Fruit fly (Drosophila melanogaster) whole organism, pupa: ENCODE results near the gene Ir25a.

Experiments used
- CG10348 ChIP-seq: fragments of 200-800 bp; sonication (Bioruptor generic); IDR thresholded peaks from 2 replicates; pipeline ENCODE4 v1.3.6; 2022; ENCODE audit warnings: missing biosample characterization, missing genetic modification characterization
- CG12605 ChIP-seq: fragments of 200-800 bp; sonication (Bioruptor generic); IDR thresholded peaks from 2 replicates; pipeline ENCODE4 v1.3.6; 2022; ENCODE audit warnings: missing biosample characterization, missing genetic modification characterization
- CG13204 ChIP-seq: fragments of 200-800 bp; sonication (Bioruptor generic); optimal IDR thresholded peaks from 2 replicates; lab custom pipeline; 2018; ENCODE audit warnings: missing biosample characterization, mild to moderate bottlenecking, missing genetic modification characterization, moderate library complexity
- CG14655 ChIP-seq: fragments of 200-800 bp; sonication (Bioruptor generic); optimal IDR thresholded peaks from 3 replicates; lab custom pipeline; 2017; ENCODE audit warnings: mild to moderate bottlenecking, missing biosample characterization, missing genetic modification reagents, missing genetic modification characterization
- CG15710 ChIP-seq: fragments of 200-800 bp; sonication (Bioruptor generic); optimal IDR thresholded peaks from 2 replicates; lab custom pipeline; 2018; ENCODE audit warnings: missing biosample characterization, mild to moderate bottlenecking, missing genetic modification characterization, moderate library complexity
- CG17806 ChIP-seq: fragments of 200-800 bp; sonication (Bioruptor generic); optimal IDR thresholded peaks from 2 replicates; lab custom pipeline; 2018; ENCODE audit warnings: missing biosample characterization, mild to moderate bottlenecking, missing genetic modification characterization, moderate library complexity
- CG32121 ChIP-seq: fragments of 200-800 bp; sonication (Bioruptor generic); IDR thresholded peaks from 2 replicates; pipeline ENCODE4 v1.3.6; 2022; ENCODE audit warnings: missing biosample characterization, missing genetic modification characterization
- CG34367 ChIP-seq: fragments of 200-800 bp; sonication (Bioruptor generic); optimal IDR thresholded peaks from 2 replicates; lab custom pipeline; 2018; ENCODE audit warnings: missing biosample characterization, mild to moderate bottlenecking, missing genetic modification characterization
- CG4496 ChIP-seq: fragments of 200-800 bp; sonication (Bioruptor generic); IDR thresholded peaks from 3 replicates; pipeline ENCODE4 v1.3.6; 2022; ENCODE audit warnings: missing biosample characterization, missing genetic modification characterization
- CG8159 ChIP-seq: fragments of 200-800 bp; sonication (Bioruptor generic); optimal IDR thresholded peaks from 3 replicates; lab custom pipeline; 2018; ENCODE audit warnings: missing biosample characterization, mild to moderate bottlenecking, missing genetic modification characterization, moderate library complexity
- EcR ChIP-seq: fragments of 200-800 bp; sonication (Bioruptor generic); optimal IDR thresholded peaks from 3 replicates; lab custom pipeline; 2019; ENCODE audit warnings: missing biosample characterization, missing genetic modification characterization, mild to moderate bottlenecking, moderate library complexity, missing genetic modification reagents
- Ets98B ChIP-seq: fragments of 200-800 bp; sonication (Bioruptor generic); IDR thresholded peaks from 2 replicates; pipeline ENCODE4 v1.3.6; 2022; ENCODE audit warnings: missing biosample characterization, missing genetic modification characterization
- Pif1A ChIP-seq: fragments of 200-800 bp; sonication (Bioruptor generic); optimal IDR thresholded peaks from 3 replicates; lab custom pipeline; 2016; ENCODE audit warnings: missing biosample characterization, missing genetic modification characterization
- fd96Ca ChIP-seq: fragments of 200-800 bp; sonication (Bioruptor generic); IDR thresholded peaks from 3 replicates; pipeline ENCODE4 v1.3.6; 2022; ENCODE audit warnings: missing biosample characterization, missing genetic modification characterization

dm6 chr2L:4810044-4810609, 25.0 kb downstream of the Ir25a start:
- no peak for TF ChIP-seq CG13204
- TF ChIP-seq EcR (GFP tag; lab: Kevin White, UChicago): no peak
- no peak for TF ChIP-seq CG34367
- TF ChIP-seq fd96Ca: peak; percentile 43; the same call in 1 of the 3 replicates
- no peak for TF ChIP-seq CG8159 (tag; lab: Kevin White, UChicago)
- peak; percentile 10 for TF ChIP-seq CG17806 (tag; lab: Kevin White, UChicago)
- peak; percentile 64 for TF ChIP-seq Ets98B (GFP tag; lab: Robert Waterston, UW)
- no peak for TF ChIP-seq CG10348 (GFP tag; lab: Robert Waterston, UW)
- peak; percentile 32 for TF ChIP-seq CG15710 (tag; lab: Kevin White, UChicago)
- no peak for TF ChIP-seq CG14655 (GFP tag; lab: Kevin White, UChicago)
- peak; percentile 9 for TF ChIP-seq Pif1A
- peak; percentile 51; the same call in 1 of the 2 replicates for TF ChIP-seq CG32121 (GFP tag; lab: Robert Waterston, UW)
- TF ChIP-seq CG4496 (GFP tag; lab: Robert Waterston, UW): peak; percentile 66
- TF ChIP-seq CG12605: peak; percentile 88
